Fruit fly (Drosophila melanogaster) whole organism, prepupa: ENCODE data around the gene CG34291.

Experiments used
- Hr39 ChIP-seq: fragments of 200-800 bp; sonication (Bioruptor generic); optimal IDR thresholded peaks from 2 replicates; lab custom pipeline; 2016; ENCODE audit warnings: missing biosample characterization, missing genetic modification characterization
- net ChIP-seq: fragments of 200-800 bp; sonication (Bioruptor generic); optimal IDR thresholded peaks from 3 replicates; lab custom pipeline; 2016; ENCODE audit warnings: missing biosample characterization, missing genetic modification characterization
- svp ChIP-seq: fragments of 200-800 bp; sonication (Bioruptor generic); peaks from one replicate; lab custom pipeline; 2016; ENCODE audit warnings: missing biosample characterization, missing genetic modification characterization

DNA sequence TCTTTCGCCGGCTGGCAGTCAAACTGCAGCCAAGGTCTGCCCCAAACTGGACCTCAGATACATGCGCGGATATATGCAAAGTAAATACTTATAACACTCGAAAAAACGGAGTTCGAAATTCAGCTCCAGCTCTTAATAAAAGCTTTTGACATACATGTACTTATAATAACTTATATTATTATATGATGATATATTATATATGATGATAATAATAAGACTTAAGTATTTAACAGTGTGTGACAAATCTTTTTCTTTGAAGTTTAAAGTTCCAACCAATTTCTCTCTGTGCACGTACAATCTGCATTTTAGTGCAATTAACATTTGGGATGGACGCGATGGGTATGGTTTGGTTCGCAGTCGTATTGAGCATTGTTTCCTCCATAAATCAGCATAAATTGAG is 4.0 kb upstream of the CG34291 start:
- TF ChIP-seq net (GFP tag; lab: Kevin White, UChicago) (no peak), Hr39 (GFP tag; lab: Kevin White, UChicago) (no peak), svp (GFP tag; lab: Kevin White, UChicago) (peak; percentile 63)
